Fruit fly (Drosophila melanogaster): ENCODE data around the gene CG32638.

The CG32638 gene

dm6 chrX:13143100-13143499 lies 14.5 kb upstream of the CG32638 start (continued):
- peak; percentile 47 for TF ChIP-seq bsh (GFP tag; optimal IDR thresholded peaks at IDR 0.05)
- TF ChIP-seq dan (GFP tag; IDR thresholded peaks at IDR 0.05) = no peak
- TF ChIP-seq pita (GFP tag; optimal IDR thresholded peaks at IDR 0.05) = no peak
- TF ChIP-seq chif (GFP tag; optimal IDR thresholded peaks at IDR 0.05) = no peak
- TF ChIP-seq Lpt (GFP tag; optimal IDR thresholded peaks at IDR 0.05) = no peak
- TF ChIP-seq sug (tag; optimal IDR thresholded peaks at IDR 0.05) = no peak
- peak; percentile 37 for TF ChIP-seq slbo (GFP tag; IDR thresholded peaks at IDR 0.05)
- TF ChIP-seq seq (GFP tag; IDR thresholded peaks at IDR 0.05) = peak; percentile 33; the same call in 1 of the 2 replicates
- no peak for TF ChIP-seq Poxn (GFP tag; IDR thresholded peaks at IDR 0.05)
- no peak for TF ChIP-seq CG7928 (GFP tag; optimal IDR thresholded peaks at IDR 0.05)
- peak; percentile 50 for TF ChIP-seq fd96Cb (tag; optimal IDR thresholded peaks at IDR 0.05)
- peak; percentile 67 for TF ChIP-seq CG11504 (tag; optimal IDR thresholded peaks at IDR 0.05)
- TF ChIP-seq fd102C (GFP tag; optimal IDR thresholded peaks at IDR 0.05) = peak; percentile 10
- TF ChIP-seq CG17359 (tag; optimal IDR thresholded peaks at IDR 0.05) = peak; percentile 66
- no peak for TF ChIP-seq pan (optimal IDR thresholded peaks at IDR 0.05)
- peak in 1 of 2 experiments; percentile 33 for TF ChIP-seq pan (GFP tag; optimal IDR thresholded peaks at IDR 0.05 in 1 of 2, IDR thresholded peaks at IDR 0.05 in 1 of 2)
- no peak for TF ChIP-seq CG8944 (GFP tag; optimal IDR thresholded peaks at IDR 0.05)
- peak; percentile 58; the same call in 2 of the 3 replicates for TF ChIP-seq ci (GFP tag; IDR thresholded peaks at IDR 0.05)
- peak; percentile 58 for TF ChIP-seq CG7839 (tag; optimal IDR thresholded peaks at IDR 0.05)
- TF ChIP-seq Ada2b (GFP tag; IDR thresholded peaks at IDR 0.05) = peak; percentile 63
- peak in 1 of 2 experiments; percentile 78 for TF ChIP-seq Hr51 (GFP tag; optimal IDR thresholded peaks at IDR 0.05)
- peak; percentile 10 for TF ChIP-seq CG5180 (GFP tag; optimal IDR thresholded peaks at IDR 0.05)
- 0 out of 3 replicates have a peak, but pooled peaks have one; percentile 12 for TF ChIP-seq B-H1 (GFP tag; IDR thresholded peaks at IDR 0.05)
- TF ChIP-seq Dip3 (GFP tag; optimal IDR thresholded peaks at IDR 0.05) = no peak
- TF ChIP-seq CG14014 (GFP tag; IDR thresholded peaks at IDR 0.05) = peak; percentile 55; the same call in 1 of the 2 replicates
- TF ChIP-seq TFAM (GFP tag; optimal IDR thresholded peaks at IDR 0.05) = no peak
- TF ChIP-seq Hmx (GFP tag; optimal IDR thresholded peaks at IDR 0.05) = no peak
- peak; percentile 18 for TF ChIP-seq lab (GFP tag; optimal IDR thresholded peaks at IDR 0.05)
- TF ChIP-seq zfh1 (GFP tag; IDR thresholded peaks at IDR 0.05) = 0 out of 3 replicates have a peak, but pooled peaks have one; percentile 17
- peak; percentile 89 for TF ChIP-seq Drgx (GFP tag; IDR thresholded peaks at IDR 0.05)
- TF ChIP-seq CoRest (tag; optimal IDR thresholded peaks at IDR 0.05) = peak; percentile 14
- peak; percentile 21 for TF ChIP-seq ind (GFP tag; optimal IDR thresholded peaks at IDR 0.05)
- TF ChIP-seq az2 (GFP tag; optimal IDR thresholded peaks at IDR 0.05) = peak; percentile 34
- peak; percentile 40; the same call in 1 of the 2 replicates for TF ChIP-seq CG14667 (GFP tag; IDR thresholded peaks at IDR 0.05)
- peak; percentile 35 for TF ChIP-seq grau (tag; optimal IDR thresholded peaks at IDR 0.05)
- TF ChIP-seq Aef1 (GFP tag; IDR thresholded peaks at IDR 0.05) = peak; percentile 31; the same call in 1 of the 3 replicates
- no peak for TF ChIP-seq da (GFP tag; optimal IDR thresholded peaks at IDR 0.05)
- no peak for TF ChIP-seq gce (GFP tag; IDR thresholded peaks at IDR 0.05)
- no peak for TF ChIP-seq wdn (GFP tag; IDR thresholded peaks at IDR 0.05)
- peak; percentile 7 for TF ChIP-seq CG9817 (tag; optimal IDR thresholded peaks at IDR 0.05)
- TF ChIP-seq CG7372 (GFP tag; IDR thresholded peaks at IDR 0.05) = no peak
- no peak for TF ChIP-seq ac (GFP tag; optimal IDR thresholded peaks at IDR 0.05)
- peak; percentile 2 for TF ChIP-seq nau (GFP tag; optimal IDR thresholded peaks at IDR 0.05)
- 0 out of 3 replicates have a peak, but pooled peaks have one; percentile 38 for TF ChIP-seq H15 (GFP tag; IDR thresholded peaks at IDR 0.05)
- TF ChIP-seq ro (GFP tag; IDR thresholded peaks at IDR 0.05) = 0 out of 2 replicates have a peak, but pooled peaks have one; percentile 15
- no peak for TF ChIP-seq prd (optimal IDR thresholded peaks at IDR 0.05)
- TF ChIP-seq prd (GFP tag; IDR thresholded peaks at IDR 0.05) = peak; percentile 84
- TF ChIP-seq CG13424 (tag; optimal IDR thresholded peaks at IDR 0.05) = peak; percentile 55
- TF ChIP-seq CG2678 (tag; optimal IDR thresholded peaks at IDR 0.05) = peak; percentile 55
- no peak for TF ChIP-seq pros (GFP tag; optimal IDR thresholded peaks at IDR 0.05)
- peak; percentile 19 for TF ChIP-seq CG10267 (tag; optimal IDR thresholded peaks at IDR 0.05)
